Worm (Caenorhabditis elegans) whole organism, L1 larva: ENCODE data around the gene F53H1.3.

Experiments used
- C34B4.2 ChIP-seq: sonication (generic microtip); optimal IDR thresholded peaks from 2 replicates; lab custom pipeline; 2017; ENCODE audit warnings: mild to moderate bottlenecking, missing genetic modification characterization, missing compliant biosample characterization
- aly-2 ChIP-seq: fragments of 150-350 bp; optimal IDR thresholded peaks from 2 replicates; lab custom pipeline; 2014; ENCODE audit warnings: missing biosample characterization, missing genetic modification characterization
- fos-1 ChIP-seq: fragments of 150-350 bp; optimal IDR thresholded peaks from 2 replicates; lab custom pipeline; 2014; ENCODE audit warnings: missing biosample characterization, missing genetic modification characterization
- grh-1 ChIP-seq: fragments of 200-800 bp; sonication (Bioruptor generic); IDR thresholded peaks from 2 replicates; pipeline ENCODE4 v1.3.6; 2022; ENCODE audit warnings: missing genetic modification reagents, missing genetic modification characterization, missing compliant biosample characterization
- lsy-2 ChIP-seq, 2 experiments: fragments of 150-350 bp; optimal IDR thresholded peaks; 2 replicates each; lab custom pipeline; 2014; ENCODE audit warnings: missing biosample characterization in 2 of 2, missing genetic modification characterization in 2 of 2
- nhr-20 ChIP-seq: sonication (generic microtip); optimal IDR thresholded peaks from 2 replicates; lab custom pipeline; 2016; ENCODE audit warnings: mild to moderate bottlenecking, missing genetic modification characterization, missing compliant biosample characterization
- nhr-77 ChIP-seq: fragments of 150-350 bp; optimal IDR thresholded peaks from 2 replicates; lab custom pipeline; 2014; ENCODE audit warnings: missing biosample characterization, missing genetic modification characterization
- sox-4 ChIP-seq: sonication (generic microtip); optimal IDR thresholded peaks from 2 replicates; lab custom pipeline; 2016; ENCODE audit warnings: missing genetic modification characterization, missing compliant biosample characterization
- ztf-11 ChIP-seq, 2 experiments: sonication (generic microtip); optimal IDR thresholded peaks; 2 replicates each; lab custom pipeline; 2016 to 2017; ENCODE audit warnings: missing genetic modification characterization in 2 of 2, missing biosample characterization in 1 of 2, missing compliant biosample characterization in 1 of 2

ce11 chrIV:1381596-1382274, 52.8 kb downstream of the F53H1.3 start:
- TF ChIP-seq sox-4 (tag; lab: Kevin White, UChicago) (no peak), ztf-11 (tag; optimal IDR thresholded peaks at IDR 0.05; lab: Kevin White, UChicago) (no peak), nhr-77 (tag; lab: Kevin White, UChicago) (no peak), fos-1 (tag; lab: Kevin White, UChicago) (no peak), grh-1 (GFP tag; lab: Robert Waterston, UW) (no peak), aly-2 (no peak), lsy-2 (tag; optimal IDR thresholded peaks at IDR 0.05; lab: Kevin White, UChicago) (no peak), nhr-20 (no peak), C34B4.2 (no peak)
